Worm (Caenorhabditis elegans): Measurements from ENCODE around the gene Y75B8A.19.
"Not testable (repeated sequence)": the region's sequence is repeated elsewhere in the genome, so short reads cannot be mapped to it uniquely, and the experiment has no call there.

Gene Y75B8A.19

ce11 chrIII:12226089-12226682, at the start of gene Y75B8A.19, which contains the start of gene Y75B8A.18:
Y75B8A.19 (plus strand) TSS chrIII:12226632.
Y75B8A.18 (minus strand) TSS chrIII:12226230.
- TF ChIP-seq him-1 (tag; optimal IDR thresholded peaks at IDR 0.05) (no peak), W03F9.2 (tag; optimal IDR thresholded peaks at IDR 0.05) (peak; percentile 31), dao-5 (tag; optimal IDR thresholded peaks at IDR 0.05) (no peak)

DNA sequence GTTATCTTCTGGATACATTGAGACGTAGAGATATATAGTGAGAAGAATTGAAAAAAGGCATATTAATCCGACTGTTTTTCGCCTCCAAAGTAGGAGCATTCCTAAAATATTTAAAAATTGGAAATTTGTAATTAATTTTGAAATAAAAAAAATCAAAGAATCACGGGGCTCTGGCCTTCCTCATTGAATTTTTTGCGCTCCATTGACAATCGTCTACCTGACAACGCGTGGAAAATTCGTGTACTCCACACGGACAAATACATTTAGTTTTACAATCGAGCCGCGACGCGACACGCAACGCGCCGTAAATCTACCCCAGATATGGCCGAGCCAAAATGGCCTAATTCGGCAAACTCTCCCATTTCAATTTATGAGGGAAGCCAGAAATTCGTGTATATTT, 49.3 kb upstream of the Y75B8A.19 start, which contains the start of gene gly-11:
TSS of gene gly-11 (minus strand) at position 101 of the 400 bp plus-strand sequence.
- TF ChIP-seq W03F9.2, dao-5, him-1 (tag; optimal IDR thresholded peaks at IDR 0.05): not testable (repeated sequence)

DNA sequence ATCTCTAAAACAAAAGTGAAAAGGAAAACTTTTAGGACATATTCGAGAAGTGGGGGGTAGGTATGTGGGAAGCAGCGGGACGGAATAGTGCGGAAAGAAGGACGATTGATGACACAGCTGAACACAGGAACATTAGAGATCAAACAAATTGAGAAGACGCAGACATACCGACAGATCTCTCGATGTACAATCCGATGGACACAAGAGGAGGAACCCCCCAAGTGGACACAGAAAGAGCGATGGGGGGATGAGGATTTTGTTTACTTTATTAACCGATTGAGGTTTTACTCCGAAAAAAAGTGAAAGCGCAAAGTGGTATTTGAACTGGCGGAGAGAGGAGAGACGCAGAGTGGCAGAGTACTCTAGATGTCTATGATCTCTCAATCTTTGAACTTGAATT, 48.3 kb upstream of the Y75B8A.19 start:
- TF ChIP-seq dao-5 (tag; optimal IDR thresholded peaks at IDR 0.05), result no peak
- TF ChIP-seq him-1 (tag; optimal IDR thresholded peaks at IDR 0.05), result no peak
- TF ChIP-seq W03F9.2 (tag; optimal IDR thresholded peaks at IDR 0.05), result no peak

ce11 chrIII:12182919-12183318, 43.5 kb upstream of the Y75B8A.19 start, which contains the start of gene Y75B8A.10:
Y75B8A.10 (minus strand) TSS chrIII:12183019.
- TF ChIP-seq him-1 (tag; optimal IDR thresholded peaks at IDR 0.05) (no peak), dao-5 (tag; optimal IDR thresholded peaks at IDR 0.05) (no peak), W03F9.2 (tag; optimal IDR thresholded peaks at IDR 0.05) (no peak)

DNA sequence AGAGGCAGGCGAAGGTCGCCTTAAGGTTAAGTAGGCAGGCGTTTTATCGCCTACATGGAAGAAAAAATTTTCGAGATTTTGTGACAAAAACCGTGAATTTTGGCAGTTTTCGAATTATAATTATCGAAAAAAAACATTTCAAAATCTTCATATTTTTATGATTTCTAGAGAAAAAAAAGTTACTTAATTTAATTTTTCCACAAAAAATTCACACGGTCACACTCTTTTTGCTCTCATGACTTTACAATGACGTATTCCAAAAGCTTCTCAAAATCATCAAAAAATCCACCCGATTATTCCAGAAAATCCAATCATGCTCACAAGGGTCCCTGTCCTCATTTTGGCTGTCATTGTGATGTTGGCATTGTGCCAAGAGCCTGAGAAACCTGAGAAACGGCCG, 40.3 kb upstream of the Y75B8A.19 start, which contains the start of gene lury-1:
TSS of gene lury-1 (plus strand) at position 301 of the 400 bp plus-strand sequence.
- TF ChIP-seq him-1 (tag; optimal IDR thresholded peaks at IDR 0.05), result no peak
- no peak for TF ChIP-seq W03F9.2 (tag; optimal IDR thresholded peaks at IDR 0.05)
- TF ChIP-seq dao-5 (tag; optimal IDR thresholded peaks at IDR 0.05), result no peak

DNA sequence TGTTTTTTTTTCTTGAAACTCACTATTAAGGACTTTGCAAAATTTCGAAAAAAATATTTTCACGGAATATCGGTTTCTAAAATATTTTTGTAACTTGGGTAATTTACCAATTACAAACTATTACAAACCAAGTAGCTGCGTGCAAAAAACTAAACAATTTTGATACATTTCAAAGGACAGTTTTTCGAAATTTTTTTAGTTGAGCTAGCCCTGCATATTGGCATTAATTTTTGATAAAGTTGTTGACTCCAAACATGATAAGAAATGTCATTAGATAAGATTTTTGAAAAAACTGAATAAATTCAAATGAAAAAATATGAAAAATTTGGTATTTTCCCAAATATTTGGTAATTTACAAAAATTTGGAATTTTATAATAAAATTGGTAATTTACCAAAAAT, 38.2 kb upstream of the Y75B8A.19 start:
- TF ChIP-seq W03F9.2 (tag; optimal IDR thresholded peaks at IDR 0.05) (no peak), him-1 (tag; optimal IDR thresholded peaks at IDR 0.05) (no peak), dao-5 (tag; optimal IDR thresholded peaks at IDR 0.05) (no peak)

ce11 chrIII:12194190-12194589, 32.2 kb upstream of the Y75B8A.19 start, which contains the start of gene Y75B8A.44:
Y75B8A.44 (plus strand) TSS chrIII:12194490.
- TF ChIP-seq dao-5 (tag; optimal IDR thresholded peaks at IDR 0.05), result no peak
- no peak for TF ChIP-seq W03F9.2 (tag; optimal IDR thresholded peaks at IDR 0.05)
- no peak for TF ChIP-seq him-1 (tag; optimal IDR thresholded peaks at IDR 0.05)

- TF ChIP-seq him-1 (tag; optimal IDR thresholded peaks at IDR 0.05) (no peak), dao-5 (tag; optimal IDR thresholded peaks at IDR 0.05) (no peak), W03F9.2 (tag; optimal IDR thresholded peaks at IDR 0.05) (no peak)
Measured at ce11 chrIII:12195991-12196390, 30.4 kb upstream of the Y75B8A.19 start.

DNA sequence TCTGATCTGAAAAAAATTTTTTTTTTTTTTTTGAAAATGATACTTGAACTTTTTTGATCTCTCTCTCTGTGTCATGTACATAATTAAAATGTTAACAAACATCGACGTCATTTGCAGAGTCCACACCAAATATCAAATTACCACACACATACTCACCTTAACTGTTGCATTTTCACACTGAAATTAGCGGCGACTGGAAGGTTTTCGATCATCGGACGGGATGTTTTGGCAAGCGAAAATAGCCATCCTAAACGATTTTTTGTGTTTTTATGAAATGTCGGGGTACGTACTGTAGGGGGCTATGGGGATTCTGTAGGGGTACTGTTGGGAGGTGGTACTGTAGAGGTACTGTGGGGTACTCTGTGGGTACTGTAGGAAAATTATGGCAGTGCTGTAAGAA, 28.3 kb upstream of the Y75B8A.19 start:
- TF ChIP-seq W03F9.2 (tag; optimal IDR thresholded peaks at IDR 0.05) (no peak), dao-5 (tag; optimal IDR thresholded peaks at IDR 0.05) (no peak), him-1 (tag; optimal IDR thresholded peaks at IDR 0.05) (no peak)

ce11 chrIII:12202437-12202836, 24.0 kb upstream of the Y75B8A.19 start, which contains the start of gene osm-12:
osm-12 (minus strand) TSS chrIII:12202537.
- TF ChIP-seq him-1 (tag; optimal IDR thresholded peaks at IDR 0.05) (no peak), dao-5 (tag; optimal IDR thresholded peaks at IDR 0.05) (no peak), W03F9.2 (tag; optimal IDR thresholded peaks at IDR 0.05) (no peak)

DNA sequence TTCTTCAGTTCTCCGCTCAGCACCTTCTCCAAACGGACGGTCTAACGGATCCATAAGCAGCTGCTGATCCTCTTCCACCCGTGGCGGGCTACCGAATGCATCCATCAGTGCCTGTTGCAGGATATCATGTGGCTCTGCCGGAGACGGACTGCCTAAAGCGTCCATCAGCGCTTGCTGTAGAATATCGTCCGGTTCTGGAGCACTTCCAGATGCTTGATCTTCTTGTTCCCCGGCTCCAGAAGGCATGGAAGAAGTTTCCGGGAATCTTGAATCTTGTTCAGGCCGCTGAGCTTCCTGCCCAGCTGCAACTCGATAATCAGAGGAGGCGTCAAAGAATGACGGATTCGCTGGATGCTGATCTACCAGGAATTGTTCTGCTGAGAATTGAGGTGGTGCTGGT, 21.2 kb upstream of the Y75B8A.19 start:
- TF ChIP-seq dao-5 (tag; optimal IDR thresholded peaks at IDR 0.05) (no peak), W03F9.2 (tag; optimal IDR thresholded peaks at IDR 0.05) (no peak), him-1 (tag; optimal IDR thresholded peaks at IDR 0.05) (no peak)

DNA sequence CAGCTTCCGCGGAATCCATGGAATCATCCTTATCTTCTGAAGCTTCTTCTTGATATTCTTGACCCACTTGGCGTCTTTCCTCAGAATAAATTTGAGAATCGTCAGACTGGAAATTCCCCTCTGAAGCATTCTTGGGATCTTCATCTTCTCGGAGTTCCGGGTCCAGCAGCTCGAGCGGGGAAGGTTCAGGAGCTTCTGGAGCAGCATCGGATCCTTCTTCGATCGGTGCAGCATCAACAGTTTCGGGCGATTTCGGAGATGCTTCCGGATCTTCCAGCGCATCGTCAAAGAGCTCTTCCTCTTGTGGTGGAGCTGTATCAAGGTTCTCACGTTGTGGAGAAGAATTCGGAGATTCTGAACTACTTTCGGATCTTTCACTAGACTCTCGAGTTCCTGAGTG, 18.9 kb upstream of the Y75B8A.19 start:
- no peak for TF ChIP-seq him-1 (tag; optimal IDR thresholded peaks at IDR 0.05)
- TF ChIP-seq W03F9.2 (tag; optimal IDR thresholded peaks at IDR 0.05), result no peak

DNA sequence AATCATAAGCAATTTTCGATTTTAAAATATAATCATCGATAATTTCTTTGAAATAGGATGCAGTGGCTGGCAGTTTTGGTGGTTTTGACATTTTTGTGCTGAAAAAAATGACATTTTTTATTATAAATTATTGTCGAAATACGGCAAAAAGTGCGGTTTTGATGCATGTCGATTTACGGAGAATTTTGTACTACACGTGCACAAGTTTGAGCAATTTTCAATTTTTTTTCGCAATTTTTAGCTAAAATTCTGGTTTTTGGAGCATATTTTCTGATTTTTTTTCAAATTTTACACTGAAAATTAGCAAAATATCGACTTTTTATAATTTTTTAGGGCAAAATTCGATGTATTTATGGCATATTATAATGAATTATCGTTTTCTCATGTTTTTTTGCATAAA, 10.8 kb upstream of the Y75B8A.19 start, which contains the start of gene Y75B8A.13:
TSS of gene Y75B8A.13 (minus strand) at position 101 of the 400 bp plus-strand sequence.
- TF ChIP-seq W03F9.2 (tag; optimal IDR thresholded peaks at IDR 0.05), result no peak
- TF ChIP-seq dao-5 (tag; optimal IDR thresholded peaks at IDR 0.05), result no peak
- no peak for TF ChIP-seq him-1 (tag; optimal IDR thresholded peaks at IDR 0.05)

DNA sequence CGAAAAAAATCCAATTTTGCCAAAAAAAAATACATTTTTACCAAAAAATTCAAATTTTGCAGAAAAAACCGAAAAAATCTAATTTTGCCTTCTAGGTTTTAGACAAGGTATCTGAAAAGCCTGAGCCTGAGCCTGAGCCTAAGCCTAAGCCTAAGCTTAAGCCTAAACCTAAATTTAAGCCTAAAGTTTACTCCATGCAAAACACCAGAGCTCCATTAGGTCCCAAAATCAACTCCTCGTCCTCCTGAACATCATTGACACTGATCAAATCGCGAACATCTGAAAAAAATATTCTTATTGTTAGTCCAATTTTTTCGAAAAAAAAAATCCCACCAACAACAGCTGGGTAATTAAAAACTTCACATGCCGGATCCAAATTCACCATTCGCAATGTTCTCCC, 8.4 kb upstream of the Y75B8A.19 start:
- TF ChIP-seq him-1 (tag; optimal IDR thresholded peaks at IDR 0.05), result no peak
- TF ChIP-seq dao-5 (tag; optimal IDR thresholded peaks at IDR 0.05), result no peak
- no peak for TF ChIP-seq W03F9.2 (tag; optimal IDR thresholded peaks at IDR 0.05)
